Worm (Caenorhabditis elegans): ENCODE data around the gene ctsa-1.1.

- TF ChIP-seq scrt-1 (GFP tag; IDR thresholded peaks at IDR 0.05) (no peak), ama-1 (optimal IDR thresholded peaks at IDR 0.05) (no peak), hmbx-1 (tag; optimal IDR thresholded peaks at IDR 0.05) (no peak), F13C5.2 (tag; optimal IDR thresholded peaks at IDR 0.05) (no peak), hmg-4 (GFP tag; optimal IDR thresholded peaks at IDR 0.05) (no peak), ceh-36 (tag; optimal IDR thresholded peaks at IDR 0.05) (no peak), tra-4 (tag; optimal IDR thresholded peaks at IDR 0.05) (no peak), ceh-13 (GFP tag; optimal IDR thresholded peaks at IDR 0.05) (no peak), tbx-37 (GFP tag; conservative IDR thresholded peaks at IDR 0.05) (no peak)
Measured at ce11 chrII:4756751-4757150, 19.3 kb downstream of the ctsa-1.1 start, which contains the start of gene C27D9.2.
